Worm (Caenorhabditis elegans) whole organism, L3 larva: ENCODE results near the gene dnj-5.

ENCODE experiments used
- R02D3.7 ChIP-seq: fragments of 150-350 bp; optimal IDR thresholded peaks from 2 replicates; lab custom pipeline; 2014; ENCODE audit warnings: missing biosample characterization, missing genetic modification characterization
- ZK546.5 ChIP-seq: sonication (generic microtip); optimal IDR thresholded peaks from 2 replicates; lab custom pipeline; 2017; ENCODE audit warnings: missing biosample characterization, missing genetic modification characterization
- aly-2 ChIP-seq: fragments of 150-350 bp; optimal IDR thresholded peaks from 2 replicates; lab custom pipeline; 2014; ENCODE audit warnings: missing biosample characterization, missing genetic modification characterization
- ama-1 ChIP-seq: fragments of 150-350 bp; optimal IDR thresholded peaks from 2 replicates; lab custom pipeline; 2018
- ceh-28 ChIP-seq: fragments of 150-350 bp; optimal IDR thresholded peaks from 2 replicates; lab custom pipeline; 2014; ENCODE audit warnings: missing biosample characterization, missing genetic modification reagents, missing genetic modification characterization
- ceh-82 ChIP-seq: fragments of 150-350 bp; optimal IDR thresholded peaks from 2 replicates; lab custom pipeline; 2014; ENCODE audit warnings: missing biosample characterization, missing genetic modification characterization
- ceh-9 ChIP-seq: sonication (generic microtip); optimal IDR thresholded peaks from 2 replicates; lab custom pipeline; 2018; ENCODE audit warnings: missing biosample characterization, missing genetic modification characterization
- daf-12 ChIP-seq: fragments of 150-350 bp; optimal IDR thresholded peaks from 2 replicates; lab custom pipeline; 2014; ENCODE audit warnings: missing biosample characterization, missing genetic modification reagents, missing genetic modification characterization
- egl-27 ChIP-seq: sonication (generic microtip); optimal IDR thresholded peaks from 4 replicates; lab custom pipeline; 2017; ENCODE audit warnings: missing biosample characterization, missing genetic modification reagents, missing genetic modification characterization
- egl-5 ChIP-seq: fragments of 150-350 bp; optimal IDR thresholded peaks from 2 replicates; lab custom pipeline; 2017; ENCODE audit warnings: missing biosample characterization, missing genetic modification reagents, missing genetic modification characterization, inconsistent platforms
- elt-1 ChIP-seq: fragments of 150-350 bp; optimal IDR thresholded peaks from 2 replicates; lab custom pipeline; 2014; ENCODE audit warnings: missing biosample characterization, missing genetic modification characterization
- elt-2 ChIP-seq: sonication (generic microtip); optimal IDR thresholded peaks from 2 replicates; lab custom pipeline; 2016; ENCODE audit warnings: missing genetic modification reagents, mild to moderate bottlenecking, missing genetic modification characterization, missing compliant biosample characterization
- elt-3 ChIP-seq, 3 experiments: fragments of 150-350 bp in 1 of 3; sonication (generic microtip) in 2 of 3; optimal IDR thresholded peaks; 2 replicates in 2 of 3; 4 replicates in 1 of 3; lab custom pipeline; 2014 to 2017; ENCODE audit warnings: missing biosample characterization in 3 of 3, missing genetic modification characterization in 3 of 3
- fkh-10 ChIP-seq: sonication (generic microtip); optimal IDR thresholded peaks from 2 replicates; lab custom pipeline; 2017; ENCODE audit warnings: missing biosample characterization, missing genetic modification reagents, missing genetic modification characterization
- fkh-2 ChIP-seq: fragments of 150-350 bp; optimal IDR thresholded peaks from 2 replicates; lab custom pipeline; 2014; ENCODE audit warnings: missing biosample characterization, missing genetic modification reagents, missing genetic modification characterization
- fos-1 ChIP-seq: fragments of 150-350 bp; optimal IDR thresholded peaks from 2 replicates; lab custom pipeline; 2014; ENCODE audit warnings: missing biosample characterization, missing genetic modification characterization
- hmg-11 ChIP-seq: sonication (generic microtip); optimal IDR thresholded peaks from 2 replicates; lab custom pipeline; 2016; ENCODE audit warnings: missing genetic modification characterization, missing compliant biosample characterization
- jun-1 ChIP-seq: fragments of 150-350 bp; optimal IDR thresholded peaks from 2 replicates; lab custom pipeline; 2014; ENCODE audit warnings: missing biosample characterization, missing genetic modification reagents, missing genetic modification characterization
- lin-15B ChIP-seq: fragments of 150-350 bp; optimal IDR thresholded peaks from 2 replicates; lab custom pipeline; 2014; ENCODE audit warnings: missing biosample characterization, missing genetic modification characterization
- lin-39 ChIP-seq: fragments of 150-350 bp; optimal IDR thresholded peaks from 2 replicates; lab custom pipeline; 2018; ENCODE audit warnings: missing biosample characterization, missing genetic modification reagents, missing genetic modification characterization
- lsy-12 ChIP-seq: sonication (generic microtip); optimal IDR thresholded peaks from 2 replicates; lab custom pipeline; 2016; ENCODE audit warnings: mild to moderate bottlenecking, missing genetic modification characterization, missing compliant biosample characterization
- mdl-1 ChIP-seq: fragments of 150-350 bp; optimal IDR thresholded peaks from 2 replicates; lab custom pipeline; 2014; ENCODE audit warnings: missing biosample characterization, missing genetic modification characterization
- mml-1 ChIP-seq: fragments of 150-350 bp; sonication (generic microtip); optimal IDR thresholded peaks from 3 replicates; lab custom pipeline; 2014; ENCODE audit warnings: missing biosample characterization, missing genetic modification characterization
- nfya-1 ChIP-seq: sonication (generic microtip); optimal IDR thresholded peaks from 2 replicates; lab custom pipeline; 2017; ENCODE audit warnings: missing genetic modification characterization, mild to moderate bottlenecking, missing compliant biosample characterization, antibody characterized with exemption, moderate library complexity; ENCODE audit not compliant: insufficient read depth
- nhr-11 ChIP-seq: fragments of 150-350 bp; optimal IDR thresholded peaks from 2 replicates; lab custom pipeline; 2014; ENCODE audit warnings: missing biosample characterization, missing genetic modification characterization
- nhr-12 ChIP-seq: fragments of 150-350 bp; optimal IDR thresholded peaks from 2 replicates; lab custom pipeline; 2014; ENCODE audit warnings: missing biosample characterization, missing genetic modification characterization
- nhr-23 ChIP-seq: fragments of 150-350 bp; optimal IDR thresholded peaks from 2 replicates; lab custom pipeline; 2014; ENCODE audit warnings: missing biosample characterization, missing genetic modification reagents, missing genetic modification characterization
- nhr-237 ChIP-seq: fragments of 150-350 bp; optimal IDR thresholded peaks from 2 replicates; lab custom pipeline; 2014; ENCODE audit warnings: missing biosample characterization, missing genetic modification characterization
- nhr-25 ChIP-seq: sonication (generic microtip); optimal IDR thresholded peaks from 2 replicates; lab custom pipeline; 2017; ENCODE audit warnings: missing biosample characterization, missing genetic modification characterization
- nhr-28 ChIP-seq: fragments of 150-350 bp; optimal IDR thresholded peaks from 2 replicates; lab custom pipeline; 2014; ENCODE audit warnings: missing biosample characterization, missing genetic modification characterization
- nhr-43 ChIP-seq: sonication (generic microtip); optimal IDR thresholded peaks from 2 replicates; lab custom pipeline; 2016; ENCODE audit warnings: mild to moderate bottlenecking, missing genetic modification characterization, missing compliant biosample characterization; ENCODE audit not compliant: poor library complexity, severe bottlenecking
- nhr-67 ChIP-seq: fragments of 150-350 bp; optimal IDR thresholded peaks from 2 replicates; lab custom pipeline; 2014; ENCODE audit warnings: missing biosample characterization, missing genetic modification characterization
- nhr-76 ChIP-seq: fragments of 150-350 bp; sonication (generic microtip); optimal IDR thresholded peaks from 5 replicates; lab custom pipeline; 2014; ENCODE audit warnings: missing biosample characterization, missing genetic modification characterization
- nhr-77 ChIP-seq: fragments of 150-350 bp; optimal IDR thresholded peaks from 2 replicates; lab custom pipeline; 2014; ENCODE audit warnings: missing biosample characterization, missing genetic modification characterization
- pha-4 ChIP-seq: fragments of 150-350 bp; optimal IDR thresholded peaks from 2 replicates; lab custom pipeline; 2014; ENCODE audit warnings: missing biosample characterization, missing genetic modification reagents, missing genetic modification characterization
- pqm-1 ChIP-seq: fragments of 150-350 bp; optimal IDR thresholded peaks from 2 replicates; lab custom pipeline; 2017; ENCODE audit warnings: missing biosample characterization, missing genetic modification characterization, inconsistent platforms
- snpc-4 ChIP-seq: fragments of 150-350 bp; optimal IDR thresholded peaks from 2 replicates; lab custom pipeline; 2014; ENCODE audit warnings: missing biosample characterization, missing genetic modification characterization
- tbx-2 ChIP-seq: sonication (generic microtip); optimal IDR thresholded peaks from 2 replicates; lab custom pipeline; 2016; ENCODE audit warnings: mild to moderate bottlenecking, missing genetic modification characterization, missing compliant biosample characterization
- unc-62 ChIP-seq: fragments of 150-350 bp; sonication (generic microtip); optimal IDR thresholded peaks from 4 replicates; lab custom pipeline; 2014; ENCODE audit warnings: missing biosample characterization, missing genetic modification reagents, missing genetic modification characterization
- ztf-11 ChIP-seq: fragments of 150-350 bp; optimal IDR thresholded peaks from 2 replicates; lab custom pipeline; 2014; ENCODE audit warnings: missing biosample characterization, missing genetic modification characterization
- ztf-4 ChIP-seq: fragments of 150-350 bp; optimal IDR thresholded peaks from 2 replicates; lab custom pipeline; 2014; ENCODE audit warnings: missing biosample characterization, missing genetic modification characterization

dnj-5 gene

ce11 chrII:6847917-6848379 lies 10.2 kb downstream of the dnj-5 start, which contains the start of gene tbc-6:
tbc-6 (plus strand) TSS chrII:6848124.
- TF ChIP-seq R02D3.7 (tag; lab: Kevin White, UChicago) = peak; percentile 64
- peak; percentile 61 for TF ChIP-seq egl-27 (tag; lab: Kevin White, UChicago)
- peak; percentile 27 for TF ChIP-seq pqm-1 (tag; lab: Kevin White, UChicago)
- TF ChIP-seq ceh-9 (tag; lab: Kevin White, UChicago) = no peak
- no peak for TF ChIP-seq elt-1 (tag; lab: Kevin White, UChicago)
- TF ChIP-seq ZK546.5 (tag; lab: Kevin White, UChicago) = no peak
- TF ChIP-seq lin-15B (tag; lab: Kevin White, UChicago) = no peak
- peak; percentile 55 for TF ChIP-seq aly-2 (tag; lab: Kevin White, UChicago)
- TF ChIP-seq mml-1 (tag; lab: Kevin White, UChicago) = no peak
- peak; percentile 34 for TF ChIP-seq ceh-28 (tag; lab: Kevin White, UChicago)
- TF ChIP-seq jun-1 (tag; lab: Kevin White, UChicago) = peak; percentile 90
- peak in 2 of 3 experiments; percentile 7 to 33 for TF ChIP-seq elt-3 (tag; optimal IDR thresholded peaks at IDR 0.05; lab: Kevin White, UChicago)
- TF ChIP-seq ama-1 = no peak
- TF ChIP-seq lsy-12 (tag; lab: Kevin White, UChicago) = no peak
- no peak for TF ChIP-seq nhr-12 (tag; lab: Kevin White, UChicago)
- TF ChIP-seq nhr-237 = no peak
- no peak for TF ChIP-seq nhr-11 (tag; lab: Kevin White, UChicago)
- TF ChIP-seq nhr-23 (tag; lab: Kevin White, UChicago) = peak; percentile 84
- TF ChIP-seq elt-2 = peak; percentile 53
- TF ChIP-seq nhr-76 (tag; lab: Kevin White, UChicago) = no peak
- TF ChIP-seq nhr-28 (tag; lab: Kevin White, UChicago) = no peak
- no peak for TF ChIP-seq fkh-10 (GFP tag; lab: Kevin White, UChicago)
- TF ChIP-seq nhr-67 (tag; lab: Kevin White, UChicago) = no peak
- TF ChIP-seq egl-5 (tag; lab: Kevin White, UChicago) = no peak
- no peak for TF ChIP-seq lin-39 (tag; lab: Kevin White, UChicago)
- TF ChIP-seq fos-1 (tag; lab: Kevin White, UChicago) = no peak
- TF ChIP-seq nhr-43 = peak; percentile 81
- TF ChIP-seq nhr-25 (tag; lab: Kevin White, UChicago) = peak; percentile 66
- TF ChIP-seq nfya-1 (tag; lab: Kevin White, UChicago) = peak; percentile 30
- no peak for TF ChIP-seq ztf-4 (tag; lab: Kevin White, UChicago)
- peak; percentile 78 for TF ChIP-seq pha-4 (tag; lab: Kevin White, UChicago)
- peak; percentile 22 for TF ChIP-seq mdl-1
- TF ChIP-seq hmg-11 (tag; lab: Kevin White, UChicago) = no peak

DNA sequence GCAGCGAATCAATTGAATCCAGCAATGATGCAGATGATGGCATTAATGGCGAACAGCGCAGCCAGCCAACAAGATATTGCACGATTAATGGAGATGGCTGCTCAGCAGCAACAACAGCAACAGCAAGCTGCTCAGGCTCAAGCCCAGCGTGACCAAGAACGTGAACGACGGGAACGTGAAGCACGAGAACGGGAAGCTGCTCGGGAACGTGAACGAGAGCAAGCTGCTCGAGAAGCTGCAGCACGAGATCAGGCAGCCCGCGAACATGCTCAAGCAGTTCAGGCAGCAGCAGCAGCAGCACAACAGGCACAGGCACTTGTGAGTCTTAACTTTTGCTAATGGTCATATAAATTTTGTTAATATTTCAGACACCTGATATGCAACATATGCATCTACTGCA lies 11.4 kb downstream of the dnj-5 start:
- TF ChIP-seq lsy-12 (tag; lab: Kevin White, UChicago) = no peak
- no peak for TF ChIP-seq ztf-4 (tag; lab: Kevin White, UChicago)
- TF ChIP-seq nhr-237 = no peak
- no peak for TF ChIP-seq nhr-12 (tag; lab: Kevin White, UChicago)
- no peak for TF ChIP-seq elt-2
- no peak for TF ChIP-seq nhr-43
- TF ChIP-seq ceh-9 (tag; lab: Kevin White, UChicago) = no peak
- TF ChIP-seq hmg-11 (tag; lab: Kevin White, UChicago) = no peak
- TF ChIP-seq daf-12 = no peak
- TF ChIP-seq ceh-28 (tag; lab: Kevin White, UChicago) = no peak
- TF ChIP-seq, all 47 proteins: peak for 0

- TF ChIP-seq egl-5 (tag; lab: Kevin White, UChicago) = no peak
- peak; percentile 39 for TF ChIP-seq elt-2
Measured at ce11 chrII:6845006-6845459, 13.1 kb downstream of the dnj-5 start.

DNA sequence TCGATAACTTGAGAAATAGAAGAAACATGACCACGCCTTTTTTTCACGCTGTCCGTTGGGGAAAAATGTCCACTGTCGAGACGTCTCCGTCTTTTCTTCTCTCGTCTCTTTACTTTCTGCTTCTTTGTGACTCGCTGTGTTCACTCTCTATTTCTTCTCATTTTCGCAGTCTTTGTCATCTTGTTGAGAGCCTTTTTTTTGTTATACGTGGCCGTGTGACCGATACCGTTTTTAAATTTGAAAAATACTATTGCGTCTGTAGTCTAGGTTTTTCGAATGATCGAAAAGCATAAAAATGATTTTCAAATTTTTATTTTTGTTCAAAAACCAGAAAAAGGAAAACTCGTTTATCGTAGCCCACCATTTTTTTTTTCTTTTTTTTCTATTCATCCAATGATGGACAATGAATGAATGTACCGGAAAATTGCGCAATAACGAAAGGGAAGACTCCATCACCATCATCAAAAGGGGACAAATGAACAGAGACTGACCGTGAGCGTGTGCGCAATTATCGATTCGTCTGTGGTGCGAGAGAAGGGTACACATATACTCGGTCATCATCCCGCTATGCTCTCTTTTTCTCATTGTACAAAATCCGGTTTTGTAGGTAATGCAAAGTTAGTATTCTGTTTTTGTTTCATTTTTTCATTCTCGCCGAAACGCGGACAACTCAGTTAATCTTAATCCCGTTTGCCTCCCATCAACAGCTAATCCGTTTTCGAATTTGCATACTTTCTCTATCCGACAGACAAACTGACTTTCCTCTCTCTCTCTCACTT lies 13.7 kb downstream of the dnj-5 start:
- no peak for TF ChIP-seq R02D3.7 (tag; lab: Kevin White, UChicago)
- no peak for TF ChIP-seq ztf-11 (tag; lab: Kevin White, UChicago)
- no peak for TF ChIP-seq ceh-82 (tag; lab: Kevin White, UChicago)
- no peak for TF ChIP-seq lin-15B (tag; lab: Kevin White, UChicago)
- no peak for TF ChIP-seq ama-1
- no peak for TF ChIP-seq mdl-1
- TF ChIP-seq nhr-67 (tag; lab: Kevin White, UChicago) = no peak
- TF ChIP-seq nhr-23 (tag; lab: Kevin White, UChicago) = peak; percentile 41
- no peak for TF ChIP-seq elt-3 (tag; optimal IDR thresholded peaks at IDR 0.05; lab: Kevin White, UChicago)
- TF ChIP-seq fkh-2 = no peak
- TF ChIP-seq nhr-77 (tag; lab: Kevin White, UChicago) = no peak
- TF ChIP-seq nhr-237 = no peak
- peak; percentile 17 for TF ChIP-seq nfya-1 (tag; lab: Kevin White, UChicago)
- TF ChIP-seq unc-62 = no peak
- TF ChIP-seq pha-4 (tag; lab: Kevin White, UChicago) = peak; percentile 69
- no peak for TF ChIP-seq snpc-4 (tag; lab: Kevin White, UChicago)
- TF ChIP-seq aly-2 (tag; lab: Kevin White, UChicago) = no peak
- TF ChIP-seq nhr-12 (tag; lab: Kevin White, UChicago) = no peak
- TF ChIP-seq tbx-2 = no peak
- TF ChIP-seq ceh-28 (tag; lab: Kevin White, UChicago) = no peak
- TF ChIP-seq ceh-9 (tag; lab: Kevin White, UChicago) = no peak
- TF ChIP-seq ZK546.5 (tag; lab: Kevin White, UChicago) = no peak
